Fruit fly (Drosophila melanogaster) whole organism, adult: ENCODE data around the gene Vti1a.
A peak's percentile ranks its signal among the peaks of the same experiment; 100 is the strongest.

ENCODE experiments used
- CG11617 ChIP-seq: fragments of 200-800 bp; sonication (Bioruptor generic); optimal IDR thresholded peaks from 2 replicates; lab custom pipeline; 2017; ENCODE audit warnings: mild to moderate bottlenecking, missing biosample characterization, missing genetic modification reagents, missing genetic modification characterization
- CG12768 ChIP-seq: fragments of 200-800 bp; sonication (Bioruptor generic); optimal IDR thresholded peaks from 2 replicates; lab custom pipeline; 2017; ENCODE audit warnings: missing biosample characterization, missing genetic modification characterization, mild to moderate bottlenecking, moderate library complexity, missing genetic modification reagents
- CG14711 ChIP-seq: fragments of 200-800 bp; sonication (Bioruptor generic); optimal IDR thresholded peaks from 2 replicates; lab custom pipeline; 2018; ENCODE audit warnings: missing biosample characterization, mild to moderate bottlenecking, missing genetic modification characterization, moderate library complexity
- CG1620 ChIP-seq: fragments of 200-800 bp; sonication (Bioruptor generic); optimal IDR thresholded peaks from 2 replicates; lab custom pipeline; 2016; ENCODE audit warnings: missing biosample characterization, missing genetic modification characterization
- CG33017 ChIP-seq: fragments of 200-800 bp; sonication (Bioruptor generic); optimal IDR thresholded peaks from 2 replicates; lab custom pipeline; 2018; ENCODE audit warnings: missing biosample characterization, mild to moderate bottlenecking, missing genetic modification characterization, moderate library complexity
- CG5204 ChIP-seq: fragments of 200-800 bp; sonication (Bioruptor generic); optimal IDR thresholded peaks from 2 replicates; lab custom pipeline; 2016; ENCODE audit warnings: missing biosample characterization, missing genetic modification characterization
- CG7045 ChIP-seq: fragments of 200-800 bp; sonication (Bioruptor generic); optimal IDR thresholded peaks from 2 replicates; lab custom pipeline; 2017; ENCODE audit warnings: missing biosample characterization, mild to moderate bottlenecking, missing genetic modification characterization
- CG7101 ChIP-seq: fragments of 200-800 bp; sonication (Bioruptor generic); optimal IDR thresholded peaks from 2 replicates; lab custom pipeline; 2018; ENCODE audit warnings: missing biosample characterization, mild to moderate bottlenecking, missing genetic modification characterization, moderate library complexity
- Clk ChIP-seq: fragments of 200-800 bp; sonication (Bioruptor generic); optimal IDR thresholded peaks from 2 replicates; lab custom pipeline; 2017; ENCODE audit warnings: missing biosample characterization, missing genetic modification characterization
- Crg-1 ChIP-seq: fragments of 200-800 bp; sonication (Bioruptor generic); optimal IDR thresholded peaks from 2 replicates; lab custom pipeline; 2016; ENCODE audit warnings: missing biosample characterization, missing genetic modification characterization
- Hr96 ChIP-seq: fragments of 200-800 bp; sonication (Bioruptor generic); optimal IDR thresholded peaks from 2 replicates; lab custom pipeline; 2016; ENCODE audit warnings: missing biosample characterization, missing genetic modification characterization
- Mnt ChIP-seq: fragments of 200-800 bp; sonication (Bioruptor generic); optimal IDR thresholded peaks from 2 replicates; lab custom pipeline; 2016; ENCODE audit warnings: missing biosample characterization, mild to moderate bottlenecking, missing genetic modification characterization
- bab1 ChIP-seq: fragments of 200-800 bp; sonication (Bioruptor generic); optimal IDR thresholded peaks from 3 replicates; lab custom pipeline; 2019; ENCODE audit warnings: missing biosample characterization, mild to moderate bottlenecking, missing genetic modification characterization, moderate library complexity
- cic ChIP-seq: fragments of 200-800 bp; sonication (Bioruptor generic); optimal IDR thresholded peaks from 2 replicates; lab custom pipeline; 2017; ENCODE audit warnings: missing biosample characterization, mild to moderate bottlenecking, missing genetic modification characterization, moderate library complexity
- kay ChIP-seq: fragments of 200-800 bp; sonication (Bioruptor generic); peaks from one replicate; lab custom pipeline; 2016; ENCODE audit warnings: missing biosample characterization, missing genetic modification characterization, borderline replicate concordance
- ovo ChIP-seq: fragments of 200-800 bp; sonication (Bioruptor generic); optimal IDR thresholded peaks from 2 replicates; lab custom pipeline; 2016; ENCODE audit warnings: missing biosample characterization, missing genetic modification characterization
- pad ChIP-seq: fragments of 200-800 bp; sonication (Bioruptor generic); optimal IDR thresholded peaks from 3 replicates; lab custom pipeline; 2017; ENCODE audit warnings: missing biosample characterization, missing genetic modification characterization, mild to moderate bottlenecking, moderate library complexity, missing genetic modification reagents
- tj ChIP-seq: fragments of 200-800 bp; sonication (Bioruptor generic); optimal IDR thresholded peaks from 3 replicates; lab custom pipeline; 2017; ENCODE audit warnings: missing biosample characterization, mild to moderate bottlenecking, missing genetic modification characterization, moderate library complexity
- toe ChIP-seq: fragments of 200-800 bp; sonication (Bioruptor generic); optimal IDR thresholded peaks from 2 replicates; lab custom pipeline; 2016; ENCODE audit warnings: missing biosample characterization, missing genetic modification characterization

Gene Vti1a

dm6 chr3L:648155-649024, 44.3 kb downstream of the Vti1a start, which contains the start of gene Gale:
Gene Gale, plus strand, starts transcription at chr3L:648555.
- TF ChIP-seq pad (GFP tag; lab: Kevin White, UChicago): no peak
- TF ChIP-seq toe (GFP tag; lab: Kevin White, UChicago): peak; percentile 66
- TF ChIP-seq CG7101 (tag; lab: Kevin White, UChicago): no peak
- no peak for TF ChIP-seq CG1620 (GFP tag; lab: Kevin White, UChicago)
- peak; percentile 23 for TF ChIP-seq CG33017 (tag; lab: Kevin White, UChicago)
- TF ChIP-seq cic: peak; percentile 60
- TF ChIP-seq CG7045 (GFP tag; lab: Kevin White, UChicago): no peak
- no peak for TF ChIP-seq ovo (GFP tag; lab: Kevin White, UChicago)
- no peak for TF ChIP-seq Clk (GFP tag; lab: Kevin White, UChicago)
- TF ChIP-seq Mnt (GFP tag; lab: Kevin White, UChicago): peak; percentile 66
- peak; percentile 34 for TF ChIP-seq CG12768 (GFP tag; lab: Kevin White, UChicago)

- TF ChIP-seq CG33017 (tag; lab: Kevin White, UChicago) (no peak), cic (peak; percentile 54), ovo (GFP tag; lab: Kevin White, UChicago) (no peak), toe (GFP tag; lab: Kevin White, UChicago) (no peak)
These were observed 45.2 kb downstream of the Vti1a start for dm6 chr3L:647529-647928.

dm6 chr3L:645426-646036, 47.2 kb downstream of the Vti1a start:
- no peak for TF ChIP-seq pad (GFP tag; lab: Kevin White, UChicago)
- TF ChIP-seq CG5204 (GFP tag; lab: Kevin White, UChicago): no peak

- TF ChIP-seq tj (GFP tag; lab: Kevin White, UChicago) (peak; percentile 44), bab1 (GFP tag; lab: Kevin White, UChicago) (peak; percentile 26), CG5204 (GFP tag; lab: Kevin White, UChicago) (no peak)
These were observed 48.5 kb downstream of the Vti1a start for dm6 chr3L:644111-644718.

- TF ChIP-seq CG33017 (tag; lab: Kevin White, UChicago) (no peak), ovo (GFP tag; lab: Kevin White, UChicago) (no peak), CG7101 (tag; lab: Kevin White, UChicago) (no peak), CG5204 (GFP tag; lab: Kevin White, UChicago) (no peak), bab1 (GFP tag; lab: Kevin White, UChicago) (no peak), pad (GFP tag; lab: Kevin White, UChicago) (no peak), CG12768 (GFP tag; lab: Kevin White, UChicago) (no peak)
These were observed 49.6 kb downstream of the Vti1a start for dm6 chr3L:642865-643738.

- TF ChIP-seq bab1 (GFP tag; lab: Kevin White, UChicago): no peak
- TF ChIP-seq Crg-1 (GFP tag; lab: Kevin White, UChicago): no peak
- TF ChIP-seq kay (GFP tag; lab: Kevin White, UChicago): no peak
- TF ChIP-seq CG7045 (GFP tag; lab: Kevin White, UChicago): no peak
- no peak for TF ChIP-seq pad (GFP tag; lab: Kevin White, UChicago)
- TF ChIP-seq CG1620 (GFP tag; lab: Kevin White, UChicago): no peak
- TF ChIP-seq CG12768 (GFP tag; lab: Kevin White, UChicago): no peak
- no peak for TF ChIP-seq cic
- TF ChIP-seq toe (GFP tag; lab: Kevin White, UChicago): no peak
- TF ChIP-seq CG5204 (GFP tag; lab: Kevin White, UChicago): no peak
- no peak for TF ChIP-seq CG11617 (GFP tag; lab: Kevin White, UChicago)
- TF ChIP-seq CG33017 (tag; lab: Kevin White, UChicago): no peak
- TF ChIP-seq Hr96 (GFP tag; lab: Kevin White, UChicago): no peak
- no peak for TF ChIP-seq tj (GFP tag; lab: Kevin White, UChicago)
- TF ChIP-seq Mnt (GFP tag; lab: Kevin White, UChicago): no peak
- TF ChIP-seq CG14711 (tag; lab: Kevin White, UChicago): no peak
- TF ChIP-seq ovo (GFP tag; lab: Kevin White, UChicago): no peak
- TF ChIP-seq Clk (GFP tag; lab: Kevin White, UChicago): no peak
- TF ChIP-seq CG7101 (tag; lab: Kevin White, UChicago): no peak
These were observed 50.4 kb downstream of the Vti1a start for dm6 chr3L:642146-642864.
